Fruit fly (Drosophila melanogaster): ENCODE results near the gene CG31088.

Gene CG31088

DNA sequence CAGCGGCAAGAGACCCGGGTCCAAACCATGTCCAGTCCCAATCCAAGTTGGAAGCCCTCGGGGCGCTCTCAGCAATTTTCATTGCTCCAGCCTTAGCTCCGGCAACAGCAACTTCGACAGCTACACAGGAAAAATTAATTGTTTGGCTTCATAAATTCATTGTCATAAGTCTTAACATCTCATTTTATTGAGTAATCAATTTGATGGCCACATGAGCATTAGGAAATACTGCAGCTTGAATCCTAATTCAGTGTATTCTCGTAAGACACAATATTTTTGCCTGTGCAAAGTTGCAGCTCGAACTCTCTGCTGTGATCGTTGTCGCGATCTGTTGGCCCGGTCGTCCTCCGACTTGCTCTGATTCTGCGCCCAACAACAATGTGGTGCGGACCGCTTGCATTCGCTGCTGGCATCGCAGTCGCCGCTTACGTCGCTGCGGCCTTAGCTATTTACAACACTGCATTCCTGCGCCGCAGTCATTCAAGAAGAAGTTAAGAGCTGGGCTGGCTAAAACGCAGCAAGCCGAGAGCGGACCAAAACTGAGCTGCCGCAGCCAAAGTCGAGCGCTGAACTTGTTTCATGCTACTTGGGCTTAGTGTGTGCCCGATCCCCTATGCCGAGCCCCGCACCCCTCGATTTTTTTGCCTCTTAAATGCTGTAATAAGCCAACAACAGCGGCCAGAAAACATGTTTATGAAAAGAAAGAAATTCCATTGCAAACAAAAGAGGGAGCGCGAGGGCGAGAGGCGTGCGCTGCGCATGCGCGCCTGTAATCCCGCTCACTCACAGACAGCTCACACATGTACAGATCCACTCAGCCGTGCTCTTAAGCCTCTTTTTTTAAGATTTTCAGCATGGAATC lies 31.1 kb downstream of the CG31088 start (continued):
- TF ChIP-seq CG10147 (GFP tag; optimal IDR thresholded peaks at IDR 0.05), result no peak
- no peak for TF ChIP-seq Rfx (GFP tag; IDR thresholded peaks at IDR 0.05)
- TF ChIP-seq Mrtf (GFP tag; IDR thresholded peaks at IDR 0.05), result no peak
- TF ChIP-seq Dll (GFP tag; IDR thresholded peaks at IDR 0.05; ENCODE audit: partially characterized antibody), result 0 out of 4 replicates have a peak, but pooled peaks have one; percentile 26
- TF ChIP-seq az2 (GFP tag; optimal IDR thresholded peaks at IDR 0.05), result peak; percentile 40
- no peak for TF ChIP-seq CG11723 (GFP tag; optimal IDR thresholded peaks at IDR 0.05)
- TF ChIP-seq CG18476 (GFP tag; optimal IDR thresholded peaks at IDR 0.05), result no peak
- TF ChIP-seq exex (tag; optimal IDR thresholded peaks at IDR 0.05), result no peak
- TF ChIP-seq chinmo (GFP tag; IDR thresholded peaks at IDR 0.05; ENCODE audit: partially characterized antibody), result 0 out of 4 replicates have a peak, but pooled peaks have one; percentile 49
- no peak for TF ChIP-seq vnd (GFP tag; IDR thresholded peaks at IDR 0.05; ENCODE audit: partially characterized antibody)
- TF ChIP-seq Dfd (GFP tag; optimal IDR thresholded peaks at IDR 0.05), result no peak
- TF ChIP-seq CG33557 (GFP tag; optimal IDR thresholded peaks at IDR 0.05), result no peak
- TF ChIP-seq sob (GFP tag; IDR thresholded peaks at IDR 0.05), result no peak
- TF ChIP-seq ci (GFP tag; IDR thresholded peaks at IDR 0.05), result peak; percentile 44; the same call in 1 of the 3 replicates
- TF ChIP-seq B-H2 (GFP tag; optimal IDR thresholded peaks at IDR 0.05), result no peak
- TF ChIP-seq CG30431 (GFP tag; optimal IDR thresholded peaks at IDR 0.05), result peak; percentile 33
- no peak for TF ChIP-seq Stat92E (GFP tag; optimal IDR thresholded peaks at IDR 0.05)
- no peak for TF ChIP-seq yki (optimal IDR thresholded peaks at IDR 0.05)
- TF ChIP-seq slbo (GFP tag; IDR thresholded peaks at IDR 0.05), result no peak
- TF ChIP-seq Rx (GFP tag; IDR thresholded peaks at IDR 0.05), result 0 out of 2 replicates have a peak, but pooled peaks have one; percentile 11
- TF ChIP-seq pros (GFP tag; optimal IDR thresholded peaks at IDR 0.05), result peak; percentile 88
- TF ChIP-seq CG16779 (GFP tag; IDR thresholded peaks at IDR 0.05), result no peak
- TF ChIP-seq ro (GFP tag; IDR thresholded peaks at IDR 0.05), result no peak
- TF ChIP-seq CG16863 (GFP tag; optimal IDR thresholded peaks at IDR 0.05), result peak; percentile 4
- no peak for TF ChIP-seq wek (GFP tag; optimal IDR thresholded peaks at IDR 0.05)
- TF ChIP-seq CG5245 (GFP tag; optimal IDR thresholded peaks at IDR 0.05), result no peak
- no peak for TF ChIP-seq CkIIα-i1 (GFP tag; IDR thresholded peaks at IDR 0.05)
- TF ChIP-seq sd (tag; optimal IDR thresholded peaks at IDR 0.05), result peak; percentile 98
- peak; percentile 36 for TF ChIP-seq CG1602 (GFP tag; optimal IDR thresholded peaks at IDR 0.05)
- TF ChIP-seq CG1792 (GFP tag; optimal IDR thresholded peaks at IDR 0.05), result no peak
- no peak for TF ChIP-seq her (GFP tag; optimal IDR thresholded peaks at IDR 0.05)
- TF ChIP-seq sna (GFP tag; IDR thresholded peaks at IDR 0.05; ENCODE audit: partially characterized antibody), result no peak
- TF ChIP-seq CG3726 (GFP tag; IDR thresholded peaks at IDR 0.05), result peak; percentile 43; the same call in 1 of the 3 replicates
- TF ChIP-seq Max (GFP tag; optimal IDR thresholded peaks at IDR 0.05), result no peak
- TF ChIP-seq maf-S (GFP tag; optimal IDR thresholded peaks at IDR 0.05), result no peak
- no peak for TF ChIP-seq CG4404 (GFP tag; IDR thresholded peaks at IDR 0.05)
- peak; percentile 86 for TF ChIP-seq CG12769 (tag; optimal IDR thresholded peaks at IDR 0.05)
- TF ChIP-seq CG2678 (tag; optimal IDR thresholded peaks at IDR 0.05), result no peak
- no peak for TF ChIP-seq CG8388 (GFP tag; optimal IDR thresholded peaks at IDR 0.05)
- no peak for TF ChIP-seq shn (GFP tag; optimal IDR thresholded peaks at IDR 0.05)
- TF ChIP-seq Bteb2 (GFP tag; optimal IDR thresholded peaks at IDR 0.05), result no peak
- no peak for TF ChIP-seq Doc2 (GFP tag; IDR thresholded peaks at IDR 0.05)
- no peak for TF ChIP-seq CG9876 (GFP tag; optimal IDR thresholded peaks at IDR 0.05)
- TF ChIP-seq CG32532 (GFP tag; IDR thresholded peaks at IDR 0.05), result peak; percentile 27; the same call in 1 of the 2 replicates
- TF ChIP-seq dati (GFP tag; IDR thresholded peaks at IDR 0.05), result no peak
- TF ChIP-seq Scr (GFP tag; IDR thresholded peaks at IDR 0.05; ENCODE audit: partially characterized antibody), result no peak
- TF ChIP-seq psq (GFP tag; optimal IDR thresholded peaks at IDR 0.05), result no peak
- TF ChIP-seq wdn (GFP tag; IDR thresholded peaks at IDR 0.05), result no peak
- peak; percentile 34 for TF ChIP-seq fd96Cb (tag; optimal IDR thresholded peaks at IDR 0.05)
